Fruit fly (Drosophila melanogaster) whole organism, embryonic: ENCODE data around the gene CG15629.

Experiments
- Atf-2 ChIP-seq: fragments of 200-800 bp; sonication (Bioruptor generic); optimal IDR thresholded peaks from 2 replicates; lab custom pipeline; 2016; ENCODE audit warnings: missing biosample characterization, missing genetic modification characterization
- CG10267 ChIP-seq: fragments of 200-800 bp; sonication (Bioruptor generic); optimal IDR thresholded peaks from 2 replicates; lab custom pipeline; 2018; ENCODE audit warnings: missing biosample characterization, mild to moderate bottlenecking, missing genetic modification characterization, moderate library complexity
- CG10979 ChIP-seq: fragments of 200-800 bp; sonication (Bioruptor generic); optimal IDR thresholded peaks from 2 replicates; lab custom pipeline; 2018; ENCODE audit warnings: missing biosample characterization, mild to moderate bottlenecking, missing genetic modification characterization, moderate library complexity
- CG1233 ChIP-seq: fragments of 200-800 bp; sonication (Bioruptor generic); optimal IDR thresholded peaks from 4 replicates; lab custom pipeline; 2018; ENCODE audit warnings: missing biosample characterization, mild to moderate bottlenecking, missing genetic modification characterization
- CG13624 ChIP-seq: fragments of 200-800 bp; sonication (Bioruptor generic); optimal IDR thresholded peaks from 2 replicates; lab custom pipeline; 2016; ENCODE audit warnings: missing biosample characterization, missing genetic modification characterization
- CG15696 ChIP-seq: fragments of 200-800 bp; sonication (Bioruptor generic); optimal IDR thresholded peaks from 2 replicates; lab custom pipeline; 2019; ENCODE audit warnings: missing biosample characterization, mild to moderate bottlenecking, missing genetic modification characterization, moderate library complexity
- CG17359 ChIP-seq: fragments of 200-800 bp; sonication (Bioruptor generic); optimal IDR thresholded peaks from 3 replicates; lab custom pipeline; 2018; ENCODE audit warnings: missing biosample characterization, mild to moderate bottlenecking, missing genetic modification characterization, moderate library complexity
- CG17361 ChIP-seq: fragments of 200-800 bp; sonication (Bioruptor generic); IDR thresholded peaks from 3 replicates; pipeline ENCODE4 v1.3.6; 2022; ENCODE audit warnings: missing biosample characterization, missing genetic modification characterization
- CG2120 ChIP-seq: fragments of 200-800 bp; sonication (Bioruptor generic); optimal IDR thresholded peaks from 3 replicates; lab custom pipeline; 2016; ENCODE audit warnings: missing biosample characterization, missing genetic modification characterization
- CG2712 ChIP-seq: fragments of 200-800 bp; optimal IDR thresholded peaks from 3 replicates; lab custom pipeline; 2019; ENCODE audit warnings: missing biosample characterization, mild to moderate bottlenecking, missing genetic modification characterization, moderate library complexity
- CG2875 ChIP-seq: fragments of 200-800 bp; sonication (Bioruptor generic); optimal IDR thresholded peaks from 2 replicates; lab custom pipeline; 2017; ENCODE audit warnings: missing biosample characterization, mild to moderate bottlenecking, missing genetic modification characterization, missing genetic modification reagents
- CG30431 ChIP-seq: fragments of 200-800 bp; sonication (Bioruptor generic); optimal IDR thresholded peaks from 2 replicates; lab custom pipeline; 2017; ENCODE audit warnings: missing biosample characterization, missing genetic modification characterization
- CG34422 ChIP-seq: fragments of 200-800 bp; sonication (Bioruptor generic); IDR thresholded peaks from 3 replicates; pipeline ENCODE4 v1.3.6; 2022; ENCODE audit warnings: missing biosample characterization, missing genetic modification characterization
- CG4328 ChIP-seq: fragments of 200-800 bp; sonication (Bioruptor generic); optimal IDR thresholded peaks from 3 replicates; lab custom pipeline; 2017; ENCODE audit warnings: missing biosample characterization, missing genetic modification reagents, missing genetic modification characterization
- CG4617 ChIP-seq: fragments of 200-800 bp; sonication (Bioruptor generic); optimal IDR thresholded peaks from 3 replicates; lab custom pipeline; 2016; ENCODE audit warnings: missing biosample characterization, missing genetic modification characterization, borderline replicate concordance
- CG4820 ChIP-seq: fragments of 200-800 bp; sonication (Bioruptor generic); optimal IDR thresholded peaks from 3 replicates; lab custom pipeline; 2016; ENCODE audit warnings: missing biosample characterization, missing genetic modification characterization
- CG7839 ChIP-seq: fragments of 200-800 bp; sonication (Bioruptor generic); optimal IDR thresholded peaks from 3 replicates; lab custom pipeline; 2018; ENCODE audit warnings: missing biosample characterization, mild to moderate bottlenecking, missing genetic modification characterization, moderate library complexity
- CG8359 ChIP-seq: fragments of 200-800 bp; sonication (Bioruptor generic); optimal IDR thresholded peaks from 2 replicates; lab custom pipeline; 2017; ENCODE audit warnings: missing biosample characterization, mild to moderate bottlenecking, missing genetic modification characterization, borderline replicate concordance
- CG9609 ChIP-seq: fragments of 200-800 bp; sonication (Bioruptor generic); optimal IDR thresholded peaks from 3 replicates; lab custom pipeline; 2016; ENCODE audit warnings: missing biosample characterization, missing genetic modification characterization
- CkIIα-i1 ChIP-seq: fragments of 200-800 bp; sonication (Bioruptor generic); IDR thresholded peaks from 2 replicates; pipeline ENCODE4 v1.3.6; 2022; ENCODE audit warnings: missing biosample characterization, missing genetic modification characterization
- Dek ChIP-seq: fragments of 200-800 bp; sonication (Bioruptor generic); optimal IDR thresholded peaks from 3 replicates; lab custom pipeline; 2019; ENCODE audit warnings: missing biosample characterization, mild to moderate bottlenecking, missing genetic modification characterization, moderate library complexity
- Doc2 ChIP-seq: fragments of 200-800 bp; sonication (Bioruptor generic); IDR thresholded peaks from 2 replicates; pipeline ENCODE4 v1.3.6; 2022; ENCODE audit warnings: missing biosample characterization, missing genetic modification characterization
- H2.0 ChIP-seq: fragments of 200-800 bp; sonication (Bioruptor generic); IDR thresholded peaks from 2 replicates; pipeline ENCODE4 v1.3.6; 2022; ENCODE audit warnings: missing biosample characterization, missing genetic modification characterization
- Hmr ChIP-seq: fragments of 200-800 bp; sonication (Bioruptor generic); optimal IDR thresholded peaks from 3 replicates; lab custom pipeline; 2017; ENCODE audit warnings: mild to moderate bottlenecking, missing biosample characterization, missing genetic modification reagents, missing genetic modification characterization
- Meics ChIP-seq: fragments of 200-800 bp; sonication (Bioruptor generic); optimal IDR thresholded peaks from 2 replicates; lab custom pipeline; 2017; ENCODE audit warnings: missing biosample characterization, mild to moderate bottlenecking, missing genetic modification characterization
- Mes4 ChIP-seq: fragments of 200-800 bp; sonication (Bioruptor generic); optimal IDR thresholded peaks from 2 replicates; lab custom pipeline; 2016; ENCODE audit warnings: missing biosample characterization, missing genetic modification characterization
- Oaz ChIP-seq: fragments of 200-800 bp; sonication (Bioruptor generic); IDR thresholded peaks from 2 replicates; pipeline ENCODE4 v1.3.6; 2022; ENCODE audit warnings: missing biosample characterization, missing genetic modification characterization
- Opbp ChIP-seq: fragments of 200-800 bp; sonication (Bioruptor generic); IDR thresholded peaks from 3 replicates; pipeline ENCODE4 v1.3.6; 2022; ENCODE audit warnings: missing biosample characterization, missing genetic modification characterization; ENCODE audit not compliant: partially characterized antibody
- bsh ChIP-seq, 2 experiments: fragments of 200-800 bp; sonication (Bioruptor generic); optimal IDR thresholded peaks; 2 replicates each; lab custom pipeline; 2017 to 2018; ENCODE audit warnings: mild to moderate bottlenecking in 2 of 2, missing biosample characterization in 2 of 2, missing genetic modification characterization in 2 of 2, moderate library complexity in 1 of 2
- btn ChIP-seq: fragments of 200-800 bp; sonication (Bioruptor generic); optimal IDR thresholded peaks from 2 replicates; lab custom pipeline; 2016; ENCODE audit warnings: missing biosample characterization, missing genetic modification characterization
- chn ChIP-seq: fragments of 200-800 bp; sonication (Bioruptor generic); optimal IDR thresholded peaks from 2 replicates; lab custom pipeline; 2016; ENCODE audit warnings: missing biosample characterization, missing genetic modification characterization
- corto ChIP-seq: fragments of 200-800 bp; sonication (Bioruptor generic); optimal IDR thresholded peaks from 2 replicates; lab custom pipeline; 2016; ENCODE audit warnings: missing biosample characterization, mild to moderate bottlenecking, missing genetic modification characterization, moderate library complexity
- dysf ChIP-seq: fragments of 200-800 bp; sonication (Bioruptor generic); IDR thresholded peaks from 3 replicates; pipeline ENCODE4 v1.3.6; 2022; ENCODE audit warnings: missing biosample characterization, missing genetic modification characterization
- eyg ChIP-seq: fragments of 200-800 bp; sonication (Bioruptor generic); optimal IDR thresholded peaks from 3 replicates; lab custom pipeline; 2016; ENCODE audit warnings: missing biosample characterization, missing genetic modification characterization
- gce ChIP-seq: fragments of 200-800 bp; sonication (Bioruptor generic); IDR thresholded peaks from 3 replicates; pipeline ENCODE4 v1.3.6; 2022; ENCODE audit warnings: missing biosample characterization, missing genetic modification characterization
- gcm2 ChIP-seq: fragments of 200-800 bp; sonication (Bioruptor generic); optimal IDR thresholded peaks from 2 replicates; lab custom pipeline; 2016; ENCODE audit warnings: missing biosample characterization, missing genetic modification characterization
- grau ChIP-seq: fragments of 200-800 bp; optimal IDR thresholded peaks from 3 replicates; lab custom pipeline; 2019; ENCODE audit warnings: missing biosample characterization, mild to moderate bottlenecking, missing genetic modification characterization, moderate library complexity
- her ChIP-seq: fragments of 200-800 bp; sonication (Bioruptor generic); optimal IDR thresholded peaks from 2 replicates; lab custom pipeline; 2016; ENCODE audit warnings: missing biosample characterization, missing genetic modification characterization
- nmo ChIP-seq: fragments of 200-800 bp; sonication (Bioruptor generic); optimal IDR thresholded peaks from 2 replicates; lab custom pipeline; 2018; ENCODE audit warnings: missing biosample characterization, mild to moderate bottlenecking, missing genetic modification characterization, moderate library complexity
- p53 ChIP-seq: fragments of 200-800 bp; sonication (Bioruptor generic); optimal IDR thresholded peaks from 2 replicates; lab custom pipeline; 2016; ENCODE audit warnings: missing biosample characterization, missing genetic modification characterization
- peb ChIP-seq: fragments of 200-800 bp; sonication (Bioruptor generic); IDR thresholded peaks from 2 replicates; pipeline ENCODE4 v1.3.6; 2022; ENCODE audit warnings: missing biosample characterization, missing genetic modification characterization
- psq ChIP-seq: fragments of 200-800 bp; sonication (Bioruptor generic); optimal IDR thresholded peaks from 2 replicates; lab custom pipeline; 2017; ENCODE audit warnings: missing biosample characterization, missing genetic modification characterization
- sens ChIP-seq: fragments of 200-800 bp; sonication (Bioruptor generic); peaks from one replicate; lab custom pipeline; 2016; ENCODE audit warnings: missing biosample characterization, missing genetic modification characterization
- sima ChIP-seq: fragments of 200-800 bp; sonication (Bioruptor generic); optimal IDR thresholded peaks from 2 replicates; lab custom pipeline; 2016; ENCODE audit warnings: missing biosample characterization, missing genetic modification characterization
- tio ChIP-seq: fragments of 200-800 bp; sonication (Bioruptor generic); optimal IDR thresholded peaks from 2 replicates; lab custom pipeline; 2017; ENCODE audit warnings: missing biosample characterization, missing genetic modification characterization, inconsistent platforms
- usp ChIP-seq: fragments of >200 bp; optimal IDR thresholded peaks from 2 replicates; lab custom pipeline; 2017; ENCODE audit warnings: missing biosample characterization, missing genetic modification characterization
- vnd ChIP-seq: fragments of 200-800 bp; sonication (Bioruptor generic); IDR thresholded peaks from 3 replicates; pipeline ENCODE4 v1.3.6; 2022; ENCODE audit warnings: missing biosample characterization, missing genetic modification characterization; ENCODE audit not compliant: partially characterized antibody
- wdn ChIP-seq: fragments of 200-800 bp; sonication (Bioruptor generic); IDR thresholded peaks from 2 replicates; pipeline ENCODE4 v1.3.6; 2022; ENCODE audit warnings: missing biosample characterization, missing genetic modification characterization
- zf30C ChIP-seq: fragments of 200-800 bp; sonication (Bioruptor generic); optimal IDR thresholded peaks from 3 replicates; lab custom pipeline; 2018; ENCODE audit warnings: missing biosample characterization, mild to moderate bottlenecking, missing genetic modification characterization
- zfh2 ChIP-seq: fragments of 200-800 bp; sonication (Bioruptor generic); optimal IDR thresholded peaks from 2 replicates; lab custom pipeline; 2016; ENCODE audit warnings: missing biosample characterization, missing genetic modification characterization

CG15629 gene

dm6 chr2L:4847191-4847853 is 34.5 kb downstream of the CG15629 start, which contains the start of the genes mxt and CG11927 (continued):
- TF ChIP-seq H2.0 (GFP tag; lab: Robert Waterston, UW) (peak; percentile 44; the same call in 1 of the 2 replicates), CG10267 (tag; lab: Kevin White, UChicago) (peak; percentile 43), CG7839 (tag; lab: Kevin White, UChicago) (no peak), dysf (GFP tag; lab: Robert Waterston, UW) (0 out of 3 replicates have a peak, but pooled peaks have one; percentile 26), Mes4 (GFP tag; lab: Kevin White, UChicago) (no peak), CG34422 (peak; percentile 44; the same call in 1 of the 3 replicates), chn (GFP tag; lab: Kevin White, UChicago) (peak; percentile 52), zfh2 (GFP tag; lab: Kevin White, UChicago) (peak; percentile 65), gcm2 (GFP tag; lab: Kevin White, UChicago) (no peak), CG17361 (GFP tag; lab: Robert Waterston, UW) (peak; percentile 71), CG2875 (GFP tag; lab: Kevin White, UChicago) (no peak), wdn (GFP tag; lab: Robert Waterston, UW) (0 out of 2 replicates have a peak, but pooled peaks have one; percentile 32), nmo (GFP tag; lab: Kevin White, UChicago) (peak; percentile 54), CG2712 (tag; lab: Kevin White, UChicago) (peak; percentile 37), zf30C (no peak), bsh (GFP tag; optimal IDR thresholded peaks at IDR 0.05; lab: Kevin White, UChicago) (peak in 1 of 2 experiments; percentile 1), CG15696 (tag; lab: Kevin White, UChicago) (peak; percentile 23), sens (GFP tag; lab: Kevin White, UChicago) (peak; percentile 90), CG17359 (tag; lab: Kevin White, UChicago) (peak; percentile 8), CG8359 (GFP tag; lab: Kevin White, UChicago) (no peak), CG9609 (GFP tag; lab: Kevin White, UChicago) (peak; percentile 23), CG30431 (GFP tag; lab: Kevin White, UChicago) (peak; percentile 20), Hmr (GFP tag; lab: Kevin White, UChicago) (no peak), usp (GFP tag; lab: Kevin White, UChicago) (no peak), CG1233 (no peak), Opbp (GFP tag; lab: Robert Waterston, UW) (peak; percentile 90), tio (GFP tag; lab: Kevin White, UChicago) (no peak), Meics (peak; percentile 40), CG4820 (GFP tag; lab: Kevin White, UChicago) (peak; percentile 21), psq (no peak), CG4617 (GFP tag; lab: Kevin White, UChicago) (peak; percentile 43), her (GFP tag; lab: Kevin White, UChicago) (no peak), Dek (no peak), p53 (GFP tag; lab: Kevin White, UChicago) (no peak), vnd (GFP tag; lab: Robert Waterston, UW) (peak; percentile 81), CkIIα-i1 (no peak), CG13624 (no peak), CG2120 (GFP tag; lab: Kevin White, UChicago) (peak; percentile 73), eyg (GFP tag; lab: Kevin White, UChicago) (no peak), grau (tag; lab: Kevin White, UChicago) (peak; percentile 47), CG4328 (peak; percentile 8), gce (GFP tag; lab: Robert Waterston, UW) (no peak), Atf-2 (GFP tag; lab: Kevin White, UChicago) (no peak), CG10979 (tag; lab: Kevin White, UChicago) (no peak), sima (no peak), btn (no peak), Oaz (GFP tag; lab: Robert Waterston, UW) (no peak), corto (GFP tag; lab: Kevin White, UChicago) (no peak), Doc2 (no peak), peb (GFP tag; lab: Robert Waterston, UW) (no peak)
